Worm (Caenorhabditis elegans) whole organism, L1 larva: ENCODE results near the gene lnkn-1.

Source experiments
- C04F5.9 ChIP-seq: sonication (generic microtip); optimal IDR thresholded peaks from 2 replicates; lab custom pipeline; 2016; ENCODE audit warnings: missing genetic modification characterization, missing compliant biosample characterization
- C16A3.4 ChIP-seq: fragments of 150-350 bp; optimal IDR thresholded peaks from 2 replicates; lab custom pipeline; 2014; ENCODE audit warnings: missing biosample characterization, missing genetic modification characterization
- C34B4.2 ChIP-seq: sonication (generic microtip); optimal IDR thresholded peaks from 2 replicates; lab custom pipeline; 2017; ENCODE audit warnings: mild to moderate bottlenecking, missing genetic modification characterization, missing compliant biosample characterization
- F16B12.6 ChIP-seq: fragments of 150-350 bp; optimal IDR thresholded peaks from 2 replicates; lab custom pipeline; 2014; ENCODE audit warnings: missing biosample characterization, missing genetic modification characterization
- aha-1 ChIP-seq: fragments of 150-350 bp; optimal IDR thresholded peaks from 2 replicates; lab custom pipeline; 2014; ENCODE audit warnings: missing biosample characterization, missing genetic modification characterization
- aly-2 ChIP-seq: fragments of 150-350 bp; optimal IDR thresholded peaks from 2 replicates; lab custom pipeline; 2014; ENCODE audit warnings: missing biosample characterization, missing genetic modification characterization
- ama-1 ChIP-seq: fragments of 150-350 bp; optimal IDR thresholded peaks from 2 replicates; lab custom pipeline; 2014
- ceh-63 ChIP-seq: fragments of 200-800 bp; sonication (Bioruptor generic); optimal IDR thresholded peaks from 2 replicates; lab custom pipeline; 2018; ENCODE audit warnings: mild to moderate bottlenecking, missing genetic modification characterization, missing compliant biosample characterization
- ceh-8 ChIP-seq: fragments of 200-800 bp; sonication (Bioruptor generic); optimal IDR thresholded peaks from 2 replicates; lab custom pipeline; 2018; ENCODE audit warnings: mild to moderate bottlenecking, missing genetic modification characterization, moderate library complexity, missing compliant biosample characterization
- ceh-88 ChIP-seq: fragments of 200-800 bp; sonication (Bioruptor generic); IDR thresholded peaks from 2 replicates; pipeline ENCODE4 v1.3.6; 2022; ENCODE audit warnings: missing genetic modification characterization, missing compliant biosample characterization
- ceh-90 ChIP-seq: sonication (generic microtip); optimal IDR thresholded peaks from 2 replicates; lab custom pipeline; 2016; ENCODE audit warnings: missing genetic modification characterization, missing compliant biosample characterization
- dsc-1 ChIP-seq: sonication (generic microtip); optimal IDR thresholded peaks from 2 replicates; lab custom pipeline; 2016; ENCODE audit warnings: mild to moderate bottlenecking, missing genetic modification characterization, missing compliant biosample characterization
- efl-1 ChIP-seq, 4 experiments: fragments of 150-350 bp; optimal IDR thresholded peaks in 3 of 4; peaks in 1 of 4; 1 replicate in 1 of 4; 2 replicates in 3 of 4; lab custom pipeline; 2014; ENCODE audit warnings: missing biosample characterization in 2 of 4, missing genetic modification characterization in 2 of 4, missing genetic modification reagents in 2 of 4
- egl-13 ChIP-seq: sonication (generic microtip); optimal IDR thresholded peaks from 2 replicates; lab custom pipeline; 2016; ENCODE audit warnings: missing genotype, missing genetic modification reagents, missing genetic modification characterization, missing compliant biosample characterization
- elt-3 ChIP-seq, 6 experiments: fragments of 150-350 bp in 1 of 6; sonication (generic microtip); optimal IDR thresholded peaks; 2 replicates each; lab custom pipeline; 2017 to 2018; ENCODE audit warnings: missing biosample characterization in 6 of 6, missing genetic modification characterization in 6 of 6, inconsistent platforms in 1 of 6
- fkh-8 ChIP-seq: sonication (generic microtip); optimal IDR thresholded peaks from 2 replicates; lab custom pipeline; 2016; ENCODE audit warnings: mild to moderate bottlenecking, missing genetic modification characterization, missing compliant biosample characterization
- hlh-17 ChIP-seq: fragments of 200-800 bp; sonication (Bioruptor generic); optimal IDR thresholded peaks from 2 replicates; lab custom pipeline; 2018; ENCODE audit warnings: missing genetic modification characterization, mild to moderate bottlenecking, missing compliant biosample characterization, moderate library complexity, borderline replicate concordance
- irx-1 ChIP-seq: sonication (generic microtip); optimal IDR thresholded peaks from 2 replicates; lab custom pipeline; 2016; ENCODE audit warnings: missing genetic modification characterization, missing compliant biosample characterization
- isw-1 ChIP-seq: fragments of 200-800 bp; sonication (Bioruptor generic); IDR thresholded peaks from 2 replicates; pipeline ENCODE4 v1.3.6; 2022; ENCODE audit warnings: missing genetic modification characterization, missing compliant biosample characterization
- jun-1 ChIP-seq: fragments of 150-350 bp; optimal IDR thresholded peaks from 2 replicates; lab custom pipeline; 2014; ENCODE audit warnings: missing biosample characterization, missing genetic modification reagents, missing genetic modification characterization
- lin-14 ChIP-seq: fragments of 200-800 bp; sonication (Bioruptor generic); optimal IDR thresholded peaks from 2 replicates; lab custom pipeline; 2018; ENCODE audit warnings: mild to moderate bottlenecking, missing genetic modification characterization, moderate library complexity, missing compliant biosample characterization
- lin-35 ChIP-seq, 2 experiments: fragments of 150-350 bp; optimal IDR thresholded peaks; 2 replicates each; lab custom pipeline; 2014; ENCODE audit warnings: missing biosample characterization in 2 of 2, missing genetic modification characterization in 2 of 2, missing genetic modification reagents in 2 of 2
- lin-39 ChIP-seq: fragments of 150-350 bp; optimal IDR thresholded peaks from 2 replicates; lab custom pipeline; 2014; ENCODE audit warnings: missing biosample characterization, missing genetic modification reagents, missing genetic modification characterization
- lir-3 ChIP-seq: sonication (generic microtip); optimal IDR thresholded peaks from 2 replicates; lab custom pipeline; 2016; ENCODE audit warnings: mild to moderate bottlenecking, missing genetic modification characterization, moderate library complexity, missing compliant biosample characterization; ENCODE audit not compliant: poor library complexity
- lsy-2 ChIP-seq, 2 experiments: fragments of 150-350 bp; optimal IDR thresholded peaks; 2 replicates each; lab custom pipeline; 2014; ENCODE audit warnings: missing biosample characterization in 2 of 2, missing genetic modification characterization in 2 of 2
- mdl-1 ChIP-seq, 2 experiments: fragments of 150-350 bp; optimal IDR thresholded peaks; 2 replicates each; lab custom pipeline; 2014 to 2017; ENCODE audit warnings: missing biosample characterization in 2 of 2, missing genetic modification characterization in 2 of 2, inconsistent platforms in 1 of 2
- mep-1 ChIP-seq: fragments of 150-350 bp; optimal IDR thresholded peaks from 2 replicates; lab custom pipeline; 2014; ENCODE audit warnings: missing biosample characterization, missing genetic modification characterization
- nhr-11 ChIP-seq: fragments of 150-350 bp; optimal IDR thresholded peaks from 2 replicates; lab custom pipeline; 2014; ENCODE audit warnings: missing biosample characterization, missing genetic modification characterization
- nhr-12 ChIP-seq: sonication (generic microtip); optimal IDR thresholded peaks from 2 replicates; lab custom pipeline; 2017; ENCODE audit warnings: missing biosample characterization, missing genetic modification characterization
- nhr-19 ChIP-seq: fragments of 200-800 bp; sonication (Bioruptor generic); conservative IDR thresholded peaks from 2 replicates; pipeline ENCODE4 v1.3.6; 2022; ENCODE audit warnings: missing genetic modification characterization, missing compliant biosample characterization
- nhr-237 ChIP-seq: fragments of 150-350 bp; optimal IDR thresholded peaks from 2 replicates; lab custom pipeline; 2014; ENCODE audit warnings: missing biosample characterization, missing genetic modification characterization
- nhr-28 ChIP-seq: fragments of 150-350 bp; optimal IDR thresholded peaks from 2 replicates; lab custom pipeline; 2014; ENCODE audit warnings: missing biosample characterization, missing genetic modification characterization
- nhr-71 ChIP-seq: sonication (generic microtip); optimal IDR thresholded peaks from 2 replicates; lab custom pipeline; 2016; ENCODE audit warnings: mild to moderate bottlenecking, missing genetic modification characterization, moderate library complexity, missing compliant biosample characterization
- nhr-77 ChIP-seq: fragments of 150-350 bp; optimal IDR thresholded peaks from 2 replicates; lab custom pipeline; 2014; ENCODE audit warnings: missing biosample characterization, missing genetic modification characterization
- nhr-85 ChIP-seq: sonication (generic microtip); peaks from one replicate; lab custom pipeline; 2016; ENCODE audit warnings: missing genetic modification characterization, inconsistent platforms, missing compliant biosample characterization
- nhr-90 ChIP-seq: sonication (generic microtip); optimal IDR thresholded peaks from 2 replicates; lab custom pipeline; 2016; ENCODE audit warnings: mild to moderate bottlenecking, missing genetic modification characterization, missing compliant biosample characterization; ENCODE audit not compliant: poor library complexity
- pag-3 ChIP-seq: sonication (generic microtip); optimal IDR thresholded peaks from 2 replicates; lab custom pipeline; 2017; ENCODE audit warnings: missing genetic modification characterization, mild to moderate bottlenecking, missing compliant biosample characterization, antibody characterized with exemption, borderline replicate concordance; ENCODE audit not compliant: insufficient read depth
- pax-3 ChIP-seq: fragments of 200-800 bp; sonication (Bioruptor generic); optimal IDR thresholded peaks from 2 replicates; lab custom pipeline; 2018; ENCODE audit warnings: mild to moderate bottlenecking, missing genetic modification characterization, moderate library complexity, missing compliant biosample characterization
- skn-1 ChIP-seq: fragments of 150-350 bp; optimal IDR thresholded peaks from 2 replicates; lab custom pipeline; 2014; ENCODE audit warnings: missing biosample characterization, missing genetic modification characterization
- snpc-4 ChIP-seq: fragments of 150-350 bp; optimal IDR thresholded peaks from 2 replicates; lab custom pipeline; 2014; ENCODE audit warnings: missing biosample characterization, missing genetic modification characterization
- snu-23 ChIP-seq: sonication (generic microtip); optimal IDR thresholded peaks from 2 replicates; lab custom pipeline; 2016; ENCODE audit warnings: missing genetic modification characterization, missing compliant biosample characterization
- sox-4 ChIP-seq: sonication (generic microtip); optimal IDR thresholded peaks from 2 replicates; lab custom pipeline; 2016; ENCODE audit warnings: missing genetic modification characterization, missing compliant biosample characterization
- sptf-1 ChIP-seq: fragments of 150-350 bp; optimal IDR thresholded peaks from 2 replicates; lab custom pipeline; 2014; ENCODE audit warnings: missing biosample characterization, missing genetic modification characterization
- swsn-7 ChIP-seq: sonication (generic microtip); optimal IDR thresholded peaks from 2 replicates; lab custom pipeline; 2016; ENCODE audit warnings: missing genetic modification characterization, missing compliant biosample characterization
- tbx-2 ChIP-seq: sonication (generic microtip); optimal IDR thresholded peaks from 2 replicates; lab custom pipeline; 2016; ENCODE audit warnings: missing genetic modification characterization, missing compliant biosample characterization
- unc-62 ChIP-seq: fragments of 150-350 bp; optimal IDR thresholded peaks from 2 replicates; lab custom pipeline; 2014; ENCODE audit warnings: missing biosample characterization, missing genetic modification reagents, missing genetic modification characterization
- unc-86 ChIP-seq: sonication (generic microtip); optimal IDR thresholded peaks from 2 replicates; lab custom pipeline; 2016; ENCODE audit warnings: missing genetic modification characterization, missing compliant biosample characterization
- unc-98 ChIP-seq: fragments of 200-800 bp; sonication (Bioruptor generic); IDR thresholded peaks from 2 replicates; pipeline ENCODE4 v1.3.6; 2022; ENCODE audit warnings: missing genetic modification characterization, missing compliant biosample characterization
- xbp-1 ChIP-seq: sonication (generic microtip); optimal IDR thresholded peaks from 2 replicates; lab custom pipeline; 2016; ENCODE audit warnings: missing genetic modification characterization, missing compliant biosample characterization
- zag-1 ChIP-seq: fragments of 150-350 bp; optimal IDR thresholded peaks from 2 replicates; lab custom pipeline; 2014; ENCODE audit warnings: missing biosample characterization, missing genetic modification characterization
- ztf-4 ChIP-seq: fragments of 150-350 bp; optimal IDR thresholded peaks from 2 replicates; lab custom pipeline; 2014; ENCODE audit warnings: missing biosample characterization, missing genetic modification characterization

lnkn-1 gene

ce11 chrIII:8934378-8934777 lies 44.3 kb downstream of the lnkn-1 start:
- TF ChIP-seq nhr-11 (tag; lab: Kevin White, UChicago) (no peak), efl-1 (optimal IDR thresholded peaks at IDR 0.05; lab: Kevin White, UChicago) (no peak), efl-1 (GFP tag; optimal IDR thresholded peaks at IDR 0.05 in 1 of 2; lab: Kevin White, UChicago) (peak in 1 of 2 experiments; percentile 91)

ce11 chrIII:8937571-8937970 lies 47.5 kb downstream of the lnkn-1 start:
- peak; percentile 86 for TF ChIP-seq snu-23 (GFP tag; lab: Kevin White, UChicago)
- peak; percentile 61 for TF ChIP-seq unc-86 (tag; lab: Kevin White, UChicago)
- TF ChIP-seq dsc-1 (tag; lab: Kevin White, UChicago): peak; percentile 65
- TF ChIP-seq elt-3 (tag; optimal IDR thresholded peaks at IDR 0.05; lab: Kevin White, UChicago): peak in 2 of 6 experiments; percentile 4 to 11
- TF ChIP-seq pax-3 (tag; lab: Kevin White, UChicago): peak; percentile 33
- TF ChIP-seq ceh-63 (GFP tag; lab: Kevin White, UChicago): no peak
- peak; percentile 7 for TF ChIP-seq nhr-85 (tag; lab: Kevin White, UChicago)
- no peak for TF ChIP-seq ama-1 (lab: Kevin White, UChicago)
- no peak for TF ChIP-seq ceh-90 (tag; lab: Kevin White, UChicago)
- TF ChIP-seq jun-1: peak; percentile 36
- TF ChIP-seq ztf-4: peak; percentile 38
- peak; percentile 64 to 82 for TF ChIP-seq lin-35 (GFP tag; optimal IDR thresholded peaks at IDR 0.05; lab: Kevin White, UChicago)
- TF ChIP-seq lsy-2 (tag; optimal IDR thresholded peaks at IDR 0.05; lab: Kevin White, UChicago): peak; percentile 72 to 85
- TF ChIP-seq C04F5.9 (tag; lab: Kevin White, UChicago): peak; percentile 46
- peak; percentile 76 for TF ChIP-seq swsn-7 (tag; lab: Kevin White, UChicago)
- TF ChIP-seq C34B4.2 (tag; lab: Kevin White, UChicago): no peak
- peak; percentile 68 for TF ChIP-seq pag-3 (tag; lab: Kevin White, UChicago)
- TF ChIP-seq nhr-77 (tag; lab: Kevin White, UChicago): peak; percentile 54
- no peak for TF ChIP-seq unc-62
- peak; percentile 73 for TF ChIP-seq tbx-2 (tag; lab: Kevin White, UChicago)
- TF ChIP-seq mdl-1 (tag; optimal IDR thresholded peaks at IDR 0.05; lab: Kevin White, UChicago): peak in 1 of 2 experiments; percentile 82
- TF ChIP-seq aha-1 (tag; lab: Kevin White, UChicago): no peak
- TF ChIP-seq nhr-71 (tag; lab: Kevin White, UChicago): peak; percentile 83
- no peak for TF ChIP-seq nhr-28
- peak; percentile 65 for TF ChIP-seq nhr-90 (tag; lab: Kevin White, UChicago)
- TF ChIP-seq nhr-237: peak; percentile 18
- peak; percentile 76 for TF ChIP-seq nhr-19 (GFP tag; lab: Robert Waterston, UW)
- TF ChIP-seq unc-98 (GFP tag; lab: Robert Waterston, UW): no peak
- TF ChIP-seq irx-1: peak; percentile 60
- peak; percentile 49 for TF ChIP-seq lir-3
- peak; percentile 38 for TF ChIP-seq F16B12.6 (tag; lab: Kevin White, UChicago)
- peak; percentile 7 for TF ChIP-seq zag-1
- TF ChIP-seq ceh-88 (GFP tag; lab: Robert Waterston, UW): peak; percentile 32; the same call in 1 of the 2 replicates
- no peak for TF ChIP-seq hlh-17 (GFP tag; lab: Kevin White, UChicago)
- no peak for TF ChIP-seq nhr-12 (tag; lab: Kevin White, UChicago)
- peak; percentile 68 for TF ChIP-seq fkh-8 (tag; lab: Kevin White, UChicago)
- TF ChIP-seq snpc-4: peak; percentile 52
- peak; percentile 9 for TF ChIP-seq ceh-8 (GFP tag; lab: Kevin White, UChicago)
- peak; percentile 83 for TF ChIP-seq mep-1 (tag; lab: Kevin White, UChicago)
- TF ChIP-seq xbp-1: peak; percentile 73
- peak; percentile 27 for TF ChIP-seq aly-2 (tag; lab: Kevin White, UChicago)
- peak; percentile 72 for TF ChIP-seq skn-1 (tag; lab: Kevin White, UChicago)
- no peak for TF ChIP-seq sptf-1 (tag; lab: Kevin White, UChicago)
- TF ChIP-seq sox-4 (tag; lab: Kevin White, UChicago): peak; percentile 34
- TF ChIP-seq egl-13 (tag; lab: Kevin White, UChicago): peak; percentile 57
- peak; percentile 78 for TF ChIP-seq C16A3.4
- TF ChIP-seq isw-1 (GFP tag; lab: Robert Waterston, UW): peak; percentile 35
- no peak for TF ChIP-seq lin-39 (tag; lab: Kevin White, UChicago)
- TF ChIP-seq lin-14: peak; percentile 77
